Fruit fly (Drosophila melanogaster) whole organism, pupa: ENCODE data around the gene CG31176.

Source experiments
- CG12605 ChIP-seq: fragments of 200-800 bp; sonication (Bioruptor generic); IDR thresholded peaks from 2 replicates; pipeline ENCODE4 v1.3.6; 2022; ENCODE audit warnings: missing biosample characterization, missing genetic modification characterization
- CG15710 ChIP-seq: fragments of 200-800 bp; sonication (Bioruptor generic); optimal IDR thresholded peaks from 2 replicates; lab custom pipeline; 2018; ENCODE audit warnings: missing biosample characterization, mild to moderate bottlenecking, missing genetic modification characterization, moderate library complexity
- CG17806 ChIP-seq: fragments of 200-800 bp; sonication (Bioruptor generic); optimal IDR thresholded peaks from 2 replicates; lab custom pipeline; 2018; ENCODE audit warnings: missing biosample characterization, mild to moderate bottlenecking, missing genetic modification characterization, moderate library complexity
- CG32121 ChIP-seq: fragments of 200-800 bp; sonication (Bioruptor generic); IDR thresholded peaks from 2 replicates; pipeline ENCODE4 v1.3.6; 2022; ENCODE audit warnings: missing biosample characterization, missing genetic modification characterization
- CG34367 ChIP-seq: fragments of 200-800 bp; sonication (Bioruptor generic); optimal IDR thresholded peaks from 2 replicates; lab custom pipeline; 2018; ENCODE audit warnings: missing biosample characterization, mild to moderate bottlenecking, missing genetic modification characterization
- CG4496 ChIP-seq: fragments of 200-800 bp; sonication (Bioruptor generic); IDR thresholded peaks from 3 replicates; pipeline ENCODE4 v1.3.6; 2022; ENCODE audit warnings: missing biosample characterization, missing genetic modification characterization
- CG8159 ChIP-seq: fragments of 200-800 bp; sonication (Bioruptor generic); optimal IDR thresholded peaks from 3 replicates; lab custom pipeline; 2018; ENCODE audit warnings: missing biosample characterization, mild to moderate bottlenecking, missing genetic modification characterization, moderate library complexity
- CG8301 ChIP-seq: fragments of 200-800 bp; sonication (Bioruptor generic); optimal IDR thresholded peaks from 2 replicates; lab custom pipeline; 2018; ENCODE audit warnings: missing biosample characterization, mild to moderate bottlenecking, missing genetic modification characterization
- EcR ChIP-seq: fragments of 200-800 bp; sonication (Bioruptor generic); optimal IDR thresholded peaks from 3 replicates; lab custom pipeline; 2019; ENCODE audit warnings: missing biosample characterization, missing genetic modification characterization, mild to moderate bottlenecking, moderate library complexity, missing genetic modification reagents
- fd96Ca ChIP-seq: fragments of 200-800 bp; sonication (Bioruptor generic); IDR thresholded peaks from 3 replicates; pipeline ENCODE4 v1.3.6; 2022; ENCODE audit warnings: missing biosample characterization, missing genetic modification characterization
- gl ChIP-seq: fragments of 200-800 bp; sonication (Bioruptor generic); optimal IDR thresholded peaks from 2 replicates; lab custom pipeline; 2018; ENCODE audit warnings: missing biosample characterization, mild to moderate bottlenecking, missing genetic modification characterization
- rn ChIP-seq: fragments of 200-800 bp; sonication (Bioruptor generic); IDR thresholded peaks from 2 replicates; pipeline ENCODE4 v1.3.6; 2022; ENCODE audit warnings: missing biosample characterization, missing genetic modification characterization

dm6 chr3R:21635975-21636678 lies 83.3 kb downstream of the CG31176 start:
- TF ChIP-seq CG8301 (tag; lab: Kevin White, UChicago) (no peak), CG32121 (no peak), gl (tag; lab: Kevin White, UChicago) (peak; percentile 4), CG15710 (tag; lab: Kevin White, UChicago) (peak; percentile 44), CG4496 (GFP tag; lab: Robert Waterston, UW) (no peak), CG12605 (GFP tag; lab: Robert Waterston, UW) (no peak), CG34367 (tag; lab: Kevin White, UChicago) (peak; percentile 24), CG8159 (tag; lab: Kevin White, UChicago) (peak; percentile 67), rn (GFP tag; lab: Robert Waterston, UW) (no peak), EcR (GFP tag; lab: Kevin White, UChicago) (no peak), fd96Ca (GFP tag; lab: Robert Waterston, UW) (no peak), CG17806 (tag; lab: Kevin White, UChicago) (peak; percentile 45)
